Worm (Caenorhabditis elegans): ENCODE measurements around the gene T28F12.1.

DNA sequence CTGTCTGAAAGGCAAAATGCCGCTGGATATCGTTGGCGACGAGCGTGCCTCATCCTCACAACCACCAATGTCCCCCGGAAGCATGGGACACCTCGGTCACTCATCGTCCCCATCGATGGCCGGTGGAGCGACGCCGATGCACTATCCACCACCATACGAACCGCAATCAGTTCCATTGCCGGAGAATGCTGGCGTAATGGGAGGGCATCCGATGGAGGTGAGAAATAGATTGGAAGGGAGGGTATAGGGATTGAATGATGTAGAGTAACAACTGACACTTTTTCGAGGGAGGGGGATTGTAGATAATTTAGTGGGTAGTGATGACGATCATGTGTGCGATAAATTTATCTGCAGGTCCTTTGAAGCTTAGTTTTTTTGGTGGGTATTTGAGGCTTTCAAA is 10.2 kb upstream of the T28F12.1 start:
- TF ChIP-seq unc-62 (GFP tag; optimal IDR thresholded peaks at IDR 0.05 in 1 of 2) (peak in 1 of 2 experiments; percentile 99), unc-62 (tag; optimal IDR thresholded peaks at IDR 0.05) (no peak), zfp-2 (tag; optimal IDR thresholded peaks at IDR 0.05) (no peak), nhr-11 (tag; optimal IDR thresholded peaks at IDR 0.05) (no peak), mep-1 (tag; optimal IDR thresholded peaks at IDR 0.05) (no peak), snpc-4 (tag; optimal IDR thresholded peaks at IDR 0.05) (no peak), aly-2 (tag; optimal IDR thresholded peaks at IDR 0.05) (no peak), unc-39 (tag; optimal IDR thresholded peaks at IDR 0.05) (no peak), ZK546.5 (tag; optimal IDR thresholded peaks at IDR 0.05) (no peak), mdl-1 (tag; optimal IDR thresholded peaks at IDR 0.05) (no peak), fkh-10 (GFP tag; optimal IDR thresholded peaks at IDR 0.05) (no peak), lim-7 (GFP tag; IDR thresholded peaks at IDR 0.05) (no peak)
